Worm (Caenorhabditis elegans): ENCODE measurements around the gene mon-2.
"Not testable (repeated sequence)": the region's sequence is repeated elsewhere in the genome, so short reads cannot be mapped to it uniquely, and the experiment has no call there.

DNA sequence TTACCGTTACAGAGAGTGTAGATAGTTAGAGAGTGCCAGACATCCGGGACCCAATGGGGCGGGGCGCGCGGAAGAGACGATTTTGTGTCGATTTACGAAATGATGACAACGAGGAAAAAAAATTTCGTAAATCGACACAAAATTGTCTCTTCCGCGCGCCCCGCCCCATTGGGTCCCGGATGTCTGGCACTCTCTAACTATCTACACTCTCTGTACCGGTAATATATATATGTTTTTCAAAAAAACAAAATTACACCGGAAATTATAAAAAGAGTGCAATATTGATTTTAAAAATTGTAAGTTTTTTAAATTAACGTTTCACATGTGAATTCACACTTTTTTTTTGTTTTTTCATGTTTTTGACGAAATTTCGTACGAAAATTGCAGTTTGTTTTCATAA is 41.5 kb downstream of the mon-2 start, which contains the start of gene B0001.4:
- TF ChIP-seq nhr-237 (tag; optimal IDR thresholded peaks at IDR 0.05); ama-1 (optimal IDR thresholded peaks at IDR 0.05): not testable (repeated sequence)
